Worm (Caenorhabditis elegans) whole organism, late embryonic: ENCODE results near the gene H12D21.10.

ENCODE experiments used
- ama-1 ChIP-seq: fragments of 150-350 bp; optimal IDR thresholded peaks from 2 replicates; lab custom pipeline; 2014
- ceh-18 ChIP-seq: sonication (generic microtip); optimal IDR thresholded peaks from 2 replicates; lab custom pipeline; 2016; ENCODE audit warnings: missing genetic modification characterization, missing compliant biosample characterization
- ceh-22 ChIP-seq: sonication (generic microtip); optimal IDR thresholded peaks from 2 replicates; lab custom pipeline; 2017; ENCODE audit warnings: missing biosample characterization, missing genetic modification characterization
- ceh-9 ChIP-seq: sonication (generic microtip); optimal IDR thresholded peaks from 2 replicates; lab custom pipeline; 2016; ENCODE audit warnings: mild to moderate bottlenecking, missing genetic modification characterization, inconsistent platforms, missing compliant biosample characterization
- che-1 ChIP-seq: sonication (generic microtip); optimal IDR thresholded peaks from 2 replicates; lab custom pipeline; 2016; ENCODE audit warnings: mild to moderate bottlenecking, missing genetic modification characterization, missing compliant biosample characterization
- dmd-4 ChIP-seq: sonication (generic microtip); optimal IDR thresholded peaks from 2 replicates; lab custom pipeline; 2016; ENCODE audit warnings: borderline replicate concordance, missing genetic modification characterization, missing compliant biosample characterization
- fax-1 ChIP-seq: sonication (generic microtip); optimal IDR thresholded peaks from 2 replicates; lab custom pipeline; 2016; ENCODE audit warnings: missing genotype, missing genetic modification characterization, missing compliant biosample characterization
- hlh-6 ChIP-seq: sonication (generic microtip); optimal IDR thresholded peaks from 2 replicates; lab custom pipeline; 2016; ENCODE audit warnings: missing genotype, missing genetic modification characterization, missing compliant biosample characterization
- hlh-8 ChIP-seq: sonication (generic microtip); optimal IDR thresholded peaks from 2 replicates; lab custom pipeline; 2016; ENCODE audit warnings: missing genotype, missing genetic modification characterization, missing compliant biosample characterization
- lim-6 ChIP-seq: sonication (generic microtip); optimal IDR thresholded peaks from 2 replicates; lab custom pipeline; 2016; ENCODE audit warnings: missing genetic modification characterization, missing compliant biosample characterization
- madf-2 ChIP-seq: sonication (generic microtip); optimal IDR thresholded peaks from 2 replicates; lab custom pipeline; 2017; ENCODE audit warnings: missing genetic modification characterization, missing compliant biosample characterization
- npax-4 ChIP-seq: sonication (generic microtip); optimal IDR thresholded peaks from 2 replicates; lab custom pipeline; 2016; ENCODE audit warnings: missing genetic modification characterization, missing compliant biosample characterization
- pag-3 ChIP-seq: sonication (generic microtip); optimal IDR thresholded peaks from 2 replicates; lab custom pipeline; 2016; ENCODE audit warnings: missing compliant biosample characterization, missing genetic modification characterization, borderline replicate concordance
- ref-2 ChIP-seq: sonication (generic microtip); optimal IDR thresholded peaks from 2 replicates; lab custom pipeline; 2016; ENCODE audit warnings: missing genetic modification characterization, missing compliant biosample characterization
- sdc-2 ChIP-seq: sonication (generic microtip); optimal IDR thresholded peaks from 2 replicates; lab custom pipeline; 2016; ENCODE audit warnings: missing genotype, missing genetic modification characterization, missing compliant biosample characterization
- tbx-2 ChIP-seq: sonication (generic microtip); optimal IDR thresholded peaks from 2 replicates; lab custom pipeline; 2016; ENCODE audit warnings: missing genetic modification characterization, missing compliant biosample characterization
- tbx-7 ChIP-seq: sonication (generic microtip); optimal IDR thresholded peaks from 2 replicates; lab custom pipeline; 2016; ENCODE audit warnings: missing genotype, missing genetic modification characterization, missing compliant biosample characterization

H12D21.10 gene

DNA sequence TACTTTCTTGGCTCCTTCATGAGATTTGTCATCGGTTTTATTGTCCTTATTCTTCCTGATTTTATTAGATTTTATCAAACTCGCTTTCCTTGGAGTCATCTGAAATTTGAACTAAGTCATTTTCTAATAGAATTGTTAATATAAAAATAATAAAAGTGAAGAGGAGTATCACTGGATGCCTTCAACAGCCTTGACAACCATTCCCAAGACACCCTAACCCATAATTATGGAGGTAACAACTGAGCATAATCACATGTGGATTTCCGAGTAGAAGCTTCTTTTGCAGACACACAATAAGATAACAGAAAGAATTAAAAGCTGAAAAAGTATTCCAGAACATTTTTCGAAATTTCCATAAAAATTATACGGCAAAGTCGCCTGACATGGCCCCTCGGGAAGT lies 56.1 kb downstream of the H12D21.10 start, which contains the start of gene F02D8.9:
Gene F02D8.9 (minus strand): TSS at position 101 of the 400 bp plus-strand sequence.
- TF ChIP-seq dmd-4 (no peak), ceh-18 (tag; lab: Kevin White, UChicago) (no peak), pag-3 (no peak), npax-4 (tag; lab: Kevin White, UChicago) (no peak), ama-1 (lab: Kevin White, UChicago) (no peak), hlh-6 (tag; lab: Kevin White, UChicago) (no peak), ceh-9 (tag; lab: Kevin White, UChicago) (no peak), sdc-2 (tag; lab: Kevin White, UChicago) (no peak), ref-2 (tag; lab: Kevin White, UChicago) (no peak), ceh-22 (tag; lab: Kevin White, UChicago) (no peak), lim-6 (tag; lab: Kevin White, UChicago) (no peak), tbx-7 (no peak), che-1 (no peak), madf-2 (tag; lab: Kevin White, UChicago) (no peak), fax-1 (tag; lab: Kevin White, UChicago) (no peak), hlh-8 (tag; lab: Kevin White, UChicago) (no peak), tbx-2 (tag; lab: Kevin White, UChicago) (no peak)
